Fruit fly (Drosophila melanogaster) whole organism, embryonic: ENCODE results near the gene Irc.

Experiments used
- Abd-B ChIP-seq: fragments of 200-800 bp; sonication (Bioruptor generic); optimal IDR thresholded peaks from 2 replicates; lab custom pipeline; 2018; ENCODE audit warnings: missing biosample characterization, mild to moderate bottlenecking, missing genetic modification characterization, moderate library complexity
- Atf6 ChIP-seq: fragments of 200-800 bp; sonication (Bioruptor generic); IDR thresholded peaks from 2 replicates; pipeline ENCODE4 v1.3.6; 2022; ENCODE audit warnings: missing biosample characterization, missing genetic modification characterization
- Bdp1 ChIP-seq: fragments of 200-800 bp; sonication (Bioruptor generic); optimal IDR thresholded peaks from 3 replicates; lab custom pipeline; 2016; ENCODE audit warnings: missing biosample characterization, missing genetic modification characterization
- CG10321 ChIP-seq: fragments of 200-800 bp; sonication (Bioruptor generic); IDR thresholded peaks from 2 replicates; pipeline ENCODE4 v1.3.6; 2022; ENCODE audit warnings: missing biosample characterization, missing genetic modification characterization
- CG10462 ChIP-seq: fragments of 200-800 bp; sonication (Bioruptor generic); optimal IDR thresholded peaks from 2 replicates; lab custom pipeline; 2016; ENCODE audit warnings: missing biosample characterization, missing genetic modification characterization
- CG10543 ChIP-seq: fragments of 200-800 bp; sonication (Bioruptor generic); optimal IDR thresholded peaks from 3 replicates; lab custom pipeline; 2017; ENCODE audit warnings: missing biosample characterization, mild to moderate bottlenecking, missing genetic modification characterization, moderate library complexity
- CG11247 ChIP-seq: fragments of 200-800 bp; sonication (Bioruptor generic); IDR thresholded peaks from 2 replicates; pipeline ENCODE4 v1.3.6; 2022; ENCODE audit warnings: missing biosample characterization, missing genetic modification characterization
- CG11560 ChIP-seq: fragments of 200-800 bp; sonication (Bioruptor generic); IDR thresholded peaks from 3 replicates; pipeline ENCODE4 v1.3.6; 2022; ENCODE audit warnings: missing biosample characterization, missing genetic modification characterization
- CG12104 ChIP-seq: fragments of 200-800 bp; sonication (Bioruptor generic); optimal IDR thresholded peaks from 3 replicates; lab custom pipeline; 2016; ENCODE audit warnings: missing biosample characterization, missing genetic modification characterization
- CG1233 ChIP-seq: fragments of 200-800 bp; sonication (Bioruptor generic); optimal IDR thresholded peaks from 4 replicates; lab custom pipeline; 2018; ENCODE audit warnings: missing biosample characterization, mild to moderate bottlenecking, missing genetic modification characterization
- CG14441 ChIP-seq: fragments of 200-800 bp; sonication (Bioruptor generic); IDR thresholded peaks from 2 replicates; pipeline ENCODE4 v1.3.6; 2022; ENCODE audit warnings: missing biosample characterization, missing genetic modification characterization
- CG1647 ChIP-seq: fragments of 200-800 bp; sonication (Bioruptor generic); optimal IDR thresholded peaks from 3 replicates; lab custom pipeline; 2016; ENCODE audit warnings: missing biosample characterization, missing genetic modification characterization
- CG16815 ChIP-seq: fragments of 200-800 bp; sonication (Bioruptor generic); optimal IDR thresholded peaks from 3 replicates; lab custom pipeline; 2017; ENCODE audit warnings: missing biosample characterization, mild to moderate bottlenecking, missing genetic modification characterization
- CG17568 ChIP-seq: fragments of 200-800 bp; sonication (Bioruptor generic); optimal IDR thresholded peaks from 2 replicates; lab custom pipeline; 2018; ENCODE audit warnings: missing biosample characterization, mild to moderate bottlenecking, missing genetic modification characterization, moderate library complexity
- CG18476 ChIP-seq: fragments of 200-800 bp; sonication (Bioruptor generic); optimal IDR thresholded peaks from 2 replicates; lab custom pipeline; 2016; ENCODE audit warnings: missing biosample characterization, mild to moderate bottlenecking, missing genetic modification characterization
- CG18619 ChIP-seq: fragments of 200-800 bp; sonication (Bioruptor generic); optimal IDR thresholded peaks from 3 replicates; lab custom pipeline; 2017; ENCODE audit warnings: missing biosample characterization, mild to moderate bottlenecking, missing genetic modification characterization
- CG2120 ChIP-seq: fragments of 200-800 bp; sonication (Bioruptor generic); optimal IDR thresholded peaks from 3 replicates; lab custom pipeline; 2016; ENCODE audit warnings: missing biosample characterization, missing genetic modification characterization
- CG2129 ChIP-seq: fragments of 200-800 bp; sonication (Bioruptor generic); IDR thresholded peaks from 2 replicates; pipeline ENCODE4 v1.3.6; 2022; ENCODE audit warnings: missing biosample characterization, missing genetic modification characterization; ENCODE audit not compliant: partially characterized antibody
- CG32767 ChIP-seq: fragments of 200-800 bp; sonication (Bioruptor generic); IDR thresholded peaks from 2 replicates; pipeline ENCODE4 v1.3.6; 2022; ENCODE audit warnings: missing biosample characterization, missing genetic modification characterization
- CG33557 ChIP-seq: fragments of 200-800 bp; sonication (Bioruptor generic); optimal IDR thresholded peaks from 2 replicates; lab custom pipeline; 2019; ENCODE audit warnings: missing biosample characterization, mild to moderate bottlenecking, missing genetic modification characterization, moderate library complexity
- CG7372 ChIP-seq: fragments of 200-800 bp; sonication (Bioruptor generic); IDR thresholded peaks from 2 replicates; pipeline ENCODE4 v1.3.6; 2022; ENCODE audit warnings: missing biosample characterization, missing genetic modification characterization
- CG7786 ChIP-seq: fragments of 200-800 bp; sonication (Bioruptor generic); optimal IDR thresholded peaks from 2 replicates; lab custom pipeline; 2016; ENCODE audit warnings: missing biosample characterization, missing genetic modification characterization
- CG9215 ChIP-seq: fragments of 200-800 bp; sonication (Bioruptor generic); IDR thresholded peaks from 2 replicates; pipeline ENCODE4 v1.3.6; 2022; ENCODE audit warnings: missing biosample characterization, missing genetic modification characterization
- Gsc ChIP-seq: fragments of 200-800 bp; sonication (Bioruptor generic); IDR thresholded peaks from 2 replicates; pipeline ENCODE4 v1.3.6; 2022; ENCODE audit warnings: missing biosample characterization, missing genetic modification characterization
- Hr3 ChIP-seq: fragments of 200-800 bp; sonication (Bioruptor generic); optimal IDR thresholded peaks from 3 replicates; lab custom pipeline; 2016; ENCODE audit warnings: missing biosample characterization, missing genetic modification characterization
- Lim3 ChIP-seq: fragments of 200-800 bp; sonication (Bioruptor generic); IDR thresholded peaks from 2 replicates; pipeline ENCODE4 v1.3.6; 2022; ENCODE audit warnings: missing biosample characterization, missing genetic modification characterization
- NC2β ChIP-seq: fragments of 200-800 bp; sonication (Bioruptor generic); optimal IDR thresholded peaks from 2 replicates; lab custom pipeline; 2016; ENCODE audit warnings: missing biosample characterization, missing genetic modification characterization
- Neu2 ChIP-seq: fragments of 200-800 bp; sonication (Bioruptor generic); optimal IDR thresholded peaks from 3 replicates; lab custom pipeline; 2016; ENCODE audit warnings: missing biosample characterization, missing genetic modification characterization, borderline replicate concordance
- NfI ChIP-seq: fragments of 200-800 bp; sonication (Bioruptor generic); optimal IDR thresholded peaks from 3 replicates; lab custom pipeline; 2018; ENCODE audit warnings: missing biosample characterization, mild to moderate bottlenecking, missing genetic modification characterization, moderate library complexity
- Oaz ChIP-seq: fragments of 200-800 bp; sonication (Bioruptor generic); IDR thresholded peaks from 2 replicates; pipeline ENCODE4 v1.3.6; 2022; ENCODE audit warnings: missing biosample characterization, missing genetic modification characterization
- Oli ChIP-seq: fragments of 200-800 bp; sonication (Bioruptor generic); optimal IDR thresholded peaks from 2 replicates; lab custom pipeline; 2018; ENCODE audit warnings: missing biosample characterization, mild to moderate bottlenecking, missing genetic modification characterization, moderate library complexity
- Optix ChIP-seq: fragments of 200-800 bp; sonication (Bioruptor generic); IDR thresholded peaks from 3 replicates; pipeline ENCODE4 v1.3.6; 2022; ENCODE audit warnings: missing biosample characterization, missing genetic modification characterization
- PHDP ChIP-seq: fragments of 200-800 bp; sonication (Bioruptor generic); optimal IDR thresholded peaks from 3 replicates; lab custom pipeline; 2018; ENCODE audit warnings: missing biosample characterization, mild to moderate bottlenecking, missing genetic modification characterization, moderate library complexity
- Sin3A ChIP-seq: fragments of >200 bp; optimal IDR thresholded peaks from 2 replicates; lab custom pipeline; 2018
- Spps ChIP-seq: fragments of 200-800 bp; sonication (Bioruptor generic); optimal IDR thresholded peaks from 2 replicates; lab custom pipeline; 2018; ENCODE audit warnings: missing biosample characterization, mild to moderate bottlenecking, missing genetic modification characterization
- Ssrp ChIP-seq: fragments of 200-800 bp; sonication (Bioruptor generic); optimal IDR thresholded peaks from 2 replicates; lab custom pipeline; 2018; ENCODE audit warnings: missing biosample characterization, mild to moderate bottlenecking, missing genetic modification characterization, moderate library complexity
- Taf1 ChIP-seq: fragments of 200-800 bp; sonication (Bioruptor generic); IDR thresholded peaks from 2 replicates; pipeline ENCODE4 v1.3.6; 2022; ENCODE audit warnings: missing biosample characterization, missing genetic modification characterization
- Tbp ChIP-seq: fragments of >200 bp; optimal IDR thresholded peaks from 2 replicates; lab custom pipeline; 2018; ENCODE audit warnings: missing biosample characterization, missing genetic modification characterization
- YL-1 ChIP-seq: fragments of 200-800 bp; sonication (Bioruptor generic); optimal IDR thresholded peaks from 3 replicates; lab custom pipeline; 2017; ENCODE audit warnings: missing biosample characterization, mild to moderate bottlenecking, missing genetic modification characterization
- ara ChIP-seq: fragments of 200-800 bp; sonication (Bioruptor generic); IDR thresholded peaks from 2 replicates; pipeline ENCODE4 v1.3.6; 2022; ENCODE audit warnings: missing biosample characterization, missing genetic modification characterization
- ash1 ChIP-seq: fragments of 200-800 bp; sonication (Bioruptor generic); optimal IDR thresholded peaks from 2 replicates; lab custom pipeline; 2018; ENCODE audit warnings: missing biosample characterization, mild to moderate bottlenecking, missing genetic modification characterization
- bsh ChIP-seq, 2 experiments: fragments of 200-800 bp; sonication (Bioruptor generic); optimal IDR thresholded peaks; 2 replicates each; lab custom pipeline; 2017 to 2018; ENCODE audit warnings: mild to moderate bottlenecking in 2 of 2, missing biosample characterization in 2 of 2, missing genetic modification characterization in 2 of 2, moderate library complexity in 1 of 2
- chn ChIP-seq: fragments of 200-800 bp; sonication (Bioruptor generic); optimal IDR thresholded peaks from 2 replicates; lab custom pipeline; 2016; ENCODE audit warnings: missing biosample characterization, missing genetic modification characterization
- da ChIP-seq: fragments of 200-800 bp; sonication (Bioruptor generic); optimal IDR thresholded peaks from 2 replicates; lab custom pipeline; 2016; ENCODE audit warnings: missing biosample characterization, missing genetic modification characterization
- eyg ChIP-seq: fragments of 200-800 bp; sonication (Bioruptor generic); optimal IDR thresholded peaks from 3 replicates; lab custom pipeline; 2016; ENCODE audit warnings: missing biosample characterization, missing genetic modification characterization
- ham ChIP-seq: fragments of 200-800 bp; sonication (Bioruptor generic); IDR thresholded peaks from 2 replicates; pipeline ENCODE4 v1.3.6; 2022; ENCODE audit warnings: missing biosample characterization, missing genetic modification characterization
- kah ChIP-seq: fragments of 200-800 bp; sonication (Bioruptor generic); optimal IDR thresholded peaks from 2 replicates; lab custom pipeline; 2018; ENCODE audit warnings: missing biosample characterization, mild to moderate bottlenecking, missing genetic modification characterization
- nerfin-2 ChIP-seq: fragments of 200-800 bp; sonication (Bioruptor generic); IDR thresholded peaks from 2 replicates; pipeline ENCODE4 v1.3.6; 2022; ENCODE audit warnings: missing biosample characterization, missing genetic modification characterization; ENCODE audit not compliant: partially characterized antibody
- pho ChIP-seq: fragments of 200-800 bp; sonication (Bioruptor generic); optimal IDR thresholded peaks from 2 replicates; lab custom pipeline; 2016; ENCODE audit warnings: missing biosample characterization, missing genetic modification characterization
- seq ChIP-seq: fragments of 200-800 bp; sonication (Bioruptor generic); IDR thresholded peaks from 2 replicates; pipeline ENCODE4 v1.3.6; 2022; ENCODE audit warnings: missing biosample characterization, missing genetic modification characterization
- sim ChIP-seq: fragments of 200-800 bp; sonication (Bioruptor generic); IDR thresholded peaks from 2 replicates; pipeline ENCODE4 v1.3.6; 2022; ENCODE audit warnings: missing biosample characterization, missing genetic modification characterization
- ttk ChIP-seq: fragments of 200-800 bp; sonication (Bioruptor generic); IDR thresholded peaks from 2 replicates; pipeline ENCODE4 v2.1.2; 2022; ENCODE audit warnings: missing biosample characterization, missing genetic modification characterization
- usp ChIP-seq: fragments of >200 bp; optimal IDR thresholded peaks from 2 replicates; lab custom pipeline; 2017; ENCODE audit warnings: missing biosample characterization, missing genetic modification characterization

The Irc gene

DNA sequence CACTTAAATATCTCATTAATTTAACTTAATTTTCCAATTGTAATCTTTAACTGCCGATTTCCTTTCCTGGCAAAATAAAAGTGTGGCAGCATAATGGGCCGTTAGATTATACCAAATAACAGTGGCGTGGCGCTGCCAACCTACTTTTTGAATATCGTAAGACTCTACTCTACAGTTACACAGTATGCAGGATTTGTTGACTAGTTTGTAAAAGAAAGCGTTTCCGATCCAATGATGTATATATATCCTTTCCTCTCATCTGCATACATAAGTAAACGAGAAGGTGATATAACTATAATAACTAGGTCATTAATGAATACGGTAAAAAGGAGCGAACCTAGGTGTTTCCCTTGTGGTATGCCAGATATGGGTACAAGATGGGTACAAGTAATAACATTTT lies 10.9 kb upstream of the Irc start, which contains the start of gene EMC2B (continued):
- TF ChIP-seq CG18619 (GFP tag; lab: Kevin White, UChicago): no peak
- no peak for TF ChIP-seq da (GFP tag; lab: Kevin White, UChicago)
- no peak for TF ChIP-seq Optix (GFP tag; lab: Robert Waterston, UW)
- TF ChIP-seq NfI (GFP tag; lab: Kevin White, UChicago): peak; percentile 36
- no peak for TF ChIP-seq seq
- TF ChIP-seq Tbp: no peak
- TF ChIP-seq YL-1 (GFP tag; lab: Kevin White, UChicago): peak; percentile 32
- TF ChIP-seq Bdp1 (GFP tag; lab: Kevin White, UChicago): no peak
- no peak for TF ChIP-seq Spps (tag; lab: Kevin White, UChicago)
- TF ChIP-seq Neu2 (GFP tag; lab: Kevin White, UChicago): no peak
- no peak for TF ChIP-seq CG17568 (GFP tag; lab: Kevin White, UChicago)
- no peak for TF ChIP-seq CG33557 (GFP tag; lab: Kevin White, UChicago)
- no peak for TF ChIP-seq CG1647
- peak; percentile 62 for TF ChIP-seq Abd-B (GFP tag; lab: Kevin White, UChicago)
- TF ChIP-seq CG11247: no peak
- no peak for TF ChIP-seq CG12104 (GFP tag; lab: Kevin White, UChicago)
- TF ChIP-seq CG32767: no peak
- TF ChIP-seq Ssrp (tag; lab: Kevin White, UChicago): no peak
- TF ChIP-seq pho (GFP tag; lab: Kevin White, UChicago): no peak
- no peak for TF ChIP-seq CG11560 (tag; lab: Robert Waterston, UW)
- TF ChIP-seq Sin3A (lab: Kevin White, UChicago): no peak
- no peak for TF ChIP-seq ham (GFP tag; lab: Robert Waterston, UW)
- no peak for TF ChIP-seq sim (GFP tag; lab: Robert Waterston, UW)
- peak; percentile 69 for TF ChIP-seq CG2120
- TF ChIP-seq CG10462 (GFP tag; lab: Kevin White, UChicago): no peak
- TF ChIP-seq Taf1 (GFP tag; lab: Robert Waterston, UW): no peak
- no peak for TF ChIP-seq CG16815
- TF ChIP-seq CG10543 (GFP tag; lab: Kevin White, UChicago): no peak
- no peak for TF ChIP-seq kah (GFP tag; lab: Kevin White, UChicago)
- no peak for TF ChIP-seq ttk (GFP tag; lab: Robert Waterston, UW)
- peak in 1 of 2 experiments; percentile 8 for TF ChIP-seq bsh (GFP tag; optimal IDR thresholded peaks at IDR 0.05; lab: Kevin White, UChicago)
- no peak for TF ChIP-seq CG10321 (GFP tag; lab: Robert Waterston, UW)
- TF ChIP-seq CG14441: no peak
- peak; percentile 17 for TF ChIP-seq NC2β (GFP tag; lab: Kevin White, UChicago)
- TF ChIP-seq usp (GFP tag; lab: Kevin White, UChicago): no peak
- no peak for TF ChIP-seq CG1233 (GFP tag; lab: Kevin White, UChicago)
- TF ChIP-seq Lim3 (GFP tag; lab: Robert Waterston, UW): no peak
- no peak for TF ChIP-seq Atf6
- no peak for TF ChIP-seq ara (GFP tag; lab: Robert Waterston, UW)
- no peak for TF ChIP-seq CG2129 (GFP tag; lab: Robert Waterston, UW)
- TF ChIP-seq eyg (GFP tag; lab: Kevin White, UChicago): peak; percentile 75
- TF ChIP-seq chn (GFP tag; lab: Kevin White, UChicago): no peak
- peak; percentile 11 for TF ChIP-seq CG7786 (GFP tag; lab: Kevin White, UChicago)
- TF ChIP-seq ash1 (GFP tag; lab: Kevin White, UChicago): no peak
- TF ChIP-seq PHDP (tag; lab: Kevin White, UChicago): no peak
- TF ChIP-seq nerfin-2 (GFP tag; lab: Robert Waterston, UW): no peak
- TF ChIP-seq CG9215: no peak
- peak; percentile 2 for TF ChIP-seq CG18476 (GFP tag; lab: Kevin White, UChicago)
- TF ChIP-seq Hr3 (GFP tag; lab: Kevin White, UChicago): peak; percentile 39
- TF ChIP-seq Oaz (GFP tag; lab: Robert Waterston, UW): no peak
- peak; percentile 34 for TF ChIP-seq Oli (tag; lab: Kevin White, UChicago)
- no peak for TF ChIP-seq CG7372 (GFP tag; lab: Robert Waterston, UW)
- no peak for TF ChIP-seq Gsc
